Fruit fly (Drosophila melanogaster): ENCODE data around the gene CG14435.

CG14435 gene

dm6 chrX:6861523-6862077, 17.9 kb upstream of the CG14435 start (continued):
- TF ChIP-seq CG6254 (GFP tag; optimal IDR thresholded peaks at IDR 0.05), result no peak
- no peak for TF ChIP-seq CG14860 (GFP tag; IDR thresholded peaks at IDR 0.05; ENCODE audit: partially characterized antibody)
- TF ChIP-seq CG11696 (GFP tag; IDR thresholded peaks at IDR 0.05), result 0 out of 2 replicates have a peak, but pooled peaks have one; percentile 16
- peak; percentile 53 for TF ChIP-seq HLHmδ (GFP tag; optimal IDR thresholded peaks at IDR 0.05)
- TF ChIP-seq CG17359 (tag; optimal IDR thresholded peaks at IDR 0.05), result peak; percentile 65
- TF ChIP-seq zf30C (GFP tag; optimal IDR thresholded peaks at IDR 0.05), result peak; percentile 48
- TF ChIP-seq kay (GFP tag; optimal IDR thresholded peaks at IDR 0.05), result peak; percentile 12
- TF ChIP-seq Xbp1 (GFP tag; optimal IDR thresholded peaks at IDR 0.05), result peak; percentile 17
- no peak for TF ChIP-seq gsb (GFP tag; IDR thresholded peaks at IDR 0.05)
- peak; percentile 8 for TF ChIP-seq YL-1 (GFP tag; optimal IDR thresholded peaks at IDR 0.05)
- peak; percentile 32; the same call in 1 of the 2 replicates for TF ChIP-seq Bgb (GFP tag; IDR thresholded peaks at IDR 0.05; ENCODE audit: partially characterized antibody)
- TF ChIP-seq Xrp1 (GFP tag; IDR thresholded peaks at IDR 0.05), result peak; percentile 55
- TF ChIP-seq CrebB (tag; optimal IDR thresholded peaks at IDR 0.05), result no peak
- peak; percentile 29 for TF ChIP-seq CG12155 (GFP tag; optimal IDR thresholded peaks at IDR 0.05)
- no peak for TF ChIP-seq chif (GFP tag; optimal IDR thresholded peaks at IDR 0.05)
- TF ChIP-seq ranshi (GFP tag; IDR thresholded peaks at IDR 0.05), result peak; percentile 66
- no peak for TF ChIP-seq Dip2 (GFP tag; IDR thresholded peaks at IDR 0.05)
- no peak; the same call in 1 of the 2 replicates for TF ChIP-seq seq (GFP tag; IDR thresholded peaks at IDR 0.05)
- peak; percentile 48 for TF ChIP-seq CG3847 (GFP tag; IDR thresholded peaks at IDR 0.05)
- peak; percentile 64; the same call in 1 of the 2 replicates for TF ChIP-seq CG10366 (GFP tag; IDR thresholded peaks at IDR 0.05)
- TF ChIP-seq D19A (tag; optimal IDR thresholded peaks at IDR 0.05), result peak; percentile 41
- no peak for TF ChIP-seq slou (GFP tag; optimal IDR thresholded peaks at IDR 0.05)
- TF ChIP-seq Optix (GFP tag; IDR thresholded peaks at IDR 0.05), result peak; percentile 70; the same call in 2 of the 3 replicates
- peak; percentile 8 for TF ChIP-seq CG12744 (GFP tag; optimal IDR thresholded peaks at IDR 0.05)
- TF ChIP-seq mam (GFP tag; optimal IDR thresholded peaks at IDR 0.05), result peak; percentile 55
- TF ChIP-seq CG9609 (GFP tag; optimal IDR thresholded peaks at IDR 0.05), result peak; percentile 52
- peak; percentile 55 for TF ChIP-seq ind (GFP tag; optimal IDR thresholded peaks at IDR 0.05)
- TF ChIP-seq CG13123 (GFP tag; optimal IDR thresholded peaks at IDR 0.05), result no peak
- no peak for TF ChIP-seq CG8388 (GFP tag; optimal IDR thresholded peaks at IDR 0.05)
- peak; percentile 52 for TF ChIP-seq CG6854 (GFP tag; optimal IDR thresholded peaks at IDR 0.05)
- TF ChIP-seq ssp (GFP tag; IDR thresholded peaks at IDR 0.05), result 0 out of 2 replicates have a peak, but pooled peaks have one; percentile 36
- TF ChIP-seq eyg (GFP tag; optimal IDR thresholded peaks at IDR 0.05), result peak; percentile 20
- TF ChIP-seq TFAM (GFP tag; optimal IDR thresholded peaks at IDR 0.05), result no peak
- peak; percentile 70 to 77 for TF ChIP-seq Trl (optimal IDR thresholded peaks at IDR 0.05)
- no peak for TF ChIP-seq Trl (GFP tag; optimal IDR thresholded peaks at IDR 0.05)
- TF ChIP-seq CHES-1-like (GFP tag; optimal IDR thresholded peaks at IDR 0.05), result peak; percentile 29
- TF ChIP-seq CG15601 (tag; optimal IDR thresholded peaks at IDR 0.05), result no peak
- no peak for TF ChIP-seq nerfin-2 (GFP tag; IDR thresholded peaks at IDR 0.05; ENCODE audit: partially characterized antibody)
- peak; percentile 79 for TF ChIP-seq CG8478 (optimal IDR thresholded peaks at IDR 0.05)
- peak; percentile 93 for TF ChIP-seq CG13894 (tag; optimal IDR thresholded peaks at IDR 0.05)
- peak; percentile 12 for TF ChIP-seq Sox100B (GFP tag; optimal IDR thresholded peaks at IDR 0.05)
- no peak for TF ChIP-seq CG9876 (GFP tag; optimal IDR thresholded peaks at IDR 0.05)
- peak; percentile 10 for TF ChIP-seq dm (GFP tag; optimal IDR thresholded peaks at IDR 0.05)
- TF ChIP-seq CG1233 (GFP tag; optimal IDR thresholded peaks at IDR 0.05), result peak; percentile 100
- TF ChIP-seq HmgZ (tag; optimal IDR thresholded peaks at IDR 0.05), result peak; percentile 61
- no peak for TF ChIP-seq shn (GFP tag; optimal IDR thresholded peaks at IDR 0.05)
- peak; percentile 17 for TF ChIP-seq CG11723 (GFP tag; optimal IDR thresholded peaks at IDR 0.05)
- TF ChIP-seq CG2120 (GFP tag; optimal IDR thresholded peaks at IDR 0.05), result peak; percentile 90
- TF ChIP-seq bowl (GFP tag; IDR thresholded peaks at IDR 0.05), result 0 out of 2 replicates have a peak, but pooled peaks have one; percentile 25
- TF ChIP-seq CG34224 (GFP tag; IDR thresholded peaks at IDR 0.05; ENCODE audit: partially characterized antibody), result peak; percentile 40; the same call in 2 of the 3 replicates
- no peak for TF ChIP-seq CG4617 (GFP tag; optimal IDR thresholded peaks at IDR 0.05; ENCODE audit: borderline replicate concordance)

Measured in whole organism, embryonic.